Worm (Caenorhabditis elegans) whole organism, L2 larva: Measurements from ENCODE around the gene ain-1.

ENCODE experiments used
- alr-1 ChIP-seq: fragments of 150-350 bp; optimal IDR thresholded peaks from 2 replicates; lab custom pipeline; 2014; ENCODE audit warnings: missing biosample characterization, missing genetic modification characterization
- egl-27 ChIP-seq: sonication (generic microtip); optimal IDR thresholded peaks from 3 replicates; lab custom pipeline; 2017; ENCODE audit warnings: missing biosample characterization, missing genetic modification reagents, missing genetic modification characterization
- elt-1 ChIP-seq: fragments of 150-350 bp; optimal IDR thresholded peaks from 2 replicates; lab custom pipeline; 2014; ENCODE audit warnings: missing biosample characterization, missing genetic modification characterization
- lsy-2 ChIP-seq, 2 experiments: fragments of 150-350 bp in 1 of 2; sonication (generic microtip) in 1 of 2; optimal IDR thresholded peaks; 2 replicates each; lab custom pipeline; 2014 to 2017; ENCODE audit warnings: missing biosample characterization in 2 of 2, missing genetic modification characterization in 2 of 2
- mdl-1 ChIP-seq, 2 experiments: fragments of 150-350 bp in 1 of 2; sonication (generic microtip) in 1 of 2; optimal IDR thresholded peaks; 2 replicates each; lab custom pipeline; 2017; ENCODE audit warnings: missing biosample characterization in 2 of 2, missing genetic modification characterization in 2 of 2
- nhr-12 ChIP-seq: fragments of 150-350 bp; optimal IDR thresholded peaks from 2 replicates; lab custom pipeline; 2014; ENCODE audit warnings: missing biosample characterization, missing genetic modification characterization
- nhr-237 ChIP-seq: fragments of 150-350 bp; optimal IDR thresholded peaks from 2 replicates; lab custom pipeline; 2014; ENCODE audit warnings: missing biosample characterization, missing genetic modification characterization
- snpc-4 ChIP-seq: fragments of 150-350 bp; optimal IDR thresholded peaks from 2 replicates; lab custom pipeline; 2014; ENCODE audit warnings: missing biosample characterization, missing genetic modification characterization
- unc-62 ChIP-seq: fragments of 150-350 bp; optimal IDR thresholded peaks from 2 replicates; lab custom pipeline; 2014; ENCODE audit warnings: missing biosample characterization, missing genetic modification reagents, missing genetic modification characterization
- ztf-1 ChIP-seq: fragments of 200-800 bp; sonication (Bioruptor generic); conservative IDR thresholded peaks from 2 replicates; pipeline ENCODE4 v1.3.6; 2022; ENCODE audit warnings: missing genetic modification characterization, missing compliant biosample characterization
- ztf-11 ChIP-seq: sonication (generic microtip); optimal IDR thresholded peaks from 2 replicates; lab custom pipeline; 2017; ENCODE audit warnings: missing biosample characterization, missing genetic modification characterization

DNA sequence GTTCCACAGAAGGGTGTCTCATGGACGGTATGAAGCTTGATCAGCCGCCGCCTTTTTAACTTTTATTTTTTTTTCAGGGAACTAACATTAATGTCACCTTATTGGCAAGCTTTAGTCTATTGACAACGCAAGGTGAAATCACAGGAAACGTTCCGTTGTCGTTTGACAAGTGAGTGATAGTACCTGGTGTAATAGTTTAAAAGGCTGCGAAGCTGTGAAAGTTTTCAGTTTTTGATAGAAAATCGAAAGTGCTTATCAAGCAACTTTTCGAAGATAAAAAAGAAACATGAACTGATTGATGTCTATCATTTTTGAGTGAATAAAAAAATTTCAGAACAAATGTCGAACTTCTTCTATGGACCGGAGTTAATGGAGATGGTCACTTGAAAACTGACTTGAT, 20.9 kb downstream of the ain-1 start:
- TF ChIP-seq snpc-4 (tag; lab: Kevin White, UChicago) = no peak
- no peak for TF ChIP-seq ztf-11 (tag; lab: Kevin White, UChicago)
- no peak for TF ChIP-seq ztf-1
- no peak for TF ChIP-seq nhr-237 (tag; lab: Kevin White, UChicago)
- no peak for TF ChIP-seq alr-1 (tag; lab: Kevin White, UChicago)
- no peak for TF ChIP-seq unc-62 (GFP tag; lab: Kevin White, UChicago)
- TF ChIP-seq mdl-1 (tag; optimal IDR thresholded peaks at IDR 0.05; lab: Kevin White, UChicago) = no peak
- no peak for TF ChIP-seq lsy-2 (tag; optimal IDR thresholded peaks at IDR 0.05; lab: Kevin White, UChicago)
- no peak for TF ChIP-seq nhr-12 (tag; lab: Kevin White, UChicago)
- TF ChIP-seq elt-1 (tag; lab: Kevin White, UChicago) = no peak
- no peak for TF ChIP-seq egl-27 (tag; lab: Kevin White, UChicago)
